Fruit fly (Drosophila melanogaster): ENCODE results near the gene Cpr78Cb.

Gene Cpr78Cb

DNA sequence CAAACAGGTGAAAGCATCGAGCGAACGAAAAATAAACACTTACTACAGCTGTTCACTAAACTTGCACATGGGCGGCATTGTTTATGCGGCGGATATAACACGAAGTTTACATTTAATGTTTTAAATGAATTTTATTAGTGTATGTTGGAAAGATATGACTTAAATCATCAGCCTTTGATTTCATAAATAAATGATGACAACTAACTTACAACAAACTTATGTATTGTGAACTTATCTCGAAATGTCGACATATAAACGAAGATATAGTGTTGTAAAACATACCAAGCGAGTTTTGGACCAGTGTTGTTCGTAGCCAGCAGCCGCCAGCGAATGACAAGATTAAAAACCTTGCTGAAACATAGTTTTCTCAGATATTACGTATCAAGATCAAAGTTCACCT is 10.1 kb downstream of the Cpr78Cb start, which contains the start of the genes CG11309 and CG7632:
Gene CG11309, minus strand, starts transcription at position 259 of the 400 bp plus-strand sequence.
Gene CG7632, plus strand, starts transcription at position 298 of the 400 bp plus-strand sequence.
- TF ChIP-seq CG32264 (GFP tag; optimal IDR thresholded peaks at IDR 0.05) (peak; percentile 98), Hr83 (GFP tag; optimal IDR thresholded peaks at IDR 0.05; ENCODE audit: poor library complexity, severe bottlenecking) (peak; percentile 98), CG9705 (GFP tag; optimal IDR thresholded peaks at IDR 0.05) (peak; percentile 100), h (GFP tag; optimal IDR thresholded peaks at IDR 0.05) (peak; percentile 100), dl (GFP tag; optimal IDR thresholded peaks at IDR 0.05; ENCODE audit: insufficient read depth in 1 of 2, partially characterized antibody in 2 of 2) (no peak), Mio (GFP tag; optimal IDR thresholded peaks at IDR 0.05) (peak; percentile 94), HLH106 (tag; optimal IDR thresholded peaks at IDR 0.05) (peak; percentile 100), Jra (GFP tag; optimal IDR thresholded peaks at IDR 0.05) (peak; percentile 98), Vsx2 (GFP tag; optimal IDR thresholded peaks at IDR 0.05; ENCODE audit: partially characterized antibody) (no peak), Hnf4 (GFP tag; optimal IDR thresholded peaks at IDR 0.05) (peak; percentile 99), GATAd (GFP tag; optimal IDR thresholded peaks at IDR 0.05) (peak; percentile 97), Abd-B (GFP tag; optimal IDR thresholded peaks at IDR 0.05) (no peak), sage (GFP tag; optimal IDR thresholded peaks at IDR 0.05) (peak; percentile 99), usp (GFP tag; optimal IDR thresholded peaks at IDR 0.05) (no peak), N (GFP tag; optimal IDR thresholded peaks at IDR 0.05) (no peak), Hr78 (GFP tag; optimal IDR thresholded peaks at IDR 0.05) (no peak), sv (GFP tag; optimal IDR thresholded peaks at IDR 0.05) (peak; percentile 98), tai (GFP tag; optimal IDR thresholded peaks at IDR 0.05) (peak; percentile 98), Dfd (GFP tag; optimal IDR thresholded peaks at IDR 0.05) (peak; percentile 52), ey (GFP tag; optimal IDR thresholded peaks at IDR 0.05) (peak; percentile 99), br (GFP tag; optimal IDR thresholded peaks at IDR 0.05) (peak; percentile 100), Dif (GFP tag; optimal IDR thresholded peaks at IDR 0.05; ENCODE audit: partially characterized antibody) (no peak), CrebA (GFP tag; optimal IDR thresholded peaks at IDR 0.05; ENCODE audit: borderline replicate concordance) (peak; percentile 97), OdsH (GFP tag; optimal IDR thresholded peaks at IDR 0.05) (peak; percentile 100), dmrt93B (GFP tag; optimal IDR thresholded peaks at IDR 0.05) (peak; percentile 98), rgr (GFP tag; optimal IDR thresholded peaks at IDR 0.05) (peak; percentile 100), lola (GFP tag; optimal IDR thresholded peaks at IDR 0.05) (no peak), Myc (optimal IDR thresholded peaks at IDR 0.05) (peak; percentile 41), foxo (GFP tag; optimal IDR thresholded peaks at IDR 0.05) (peak; percentile 98 to 100), Sp1 (GFP tag; optimal IDR thresholded peaks at IDR 0.05) (peak; percentile 100), woc (GFP tag; optimal IDR thresholded peaks at IDR 0.05) (peak; percentile 99), pan (optimal IDR thresholded peaks at IDR 0.05) (no peak), Rel (GFP tag; optimal IDR thresholded peaks at IDR 0.05) (peak; percentile 99), Rel (tag; optimal IDR thresholded peaks at IDR 0.05) (peak; percentile 98), brk (GFP tag; optimal IDR thresholded peaks at IDR 0.05) (peak; percentile 99), psq (GFP tag; optimal IDR thresholded peaks at IDR 0.05) (peak; percentile 98), fru (GFP tag; optimal IDR thresholded peaks at IDR 0.05) (peak; percentile 99), dsf (GFP tag; optimal IDR thresholded peaks at IDR 0.05; ENCODE audit: borderline replicate concordance) (peak; percentile 97), jim (GFP tag; optimal IDR thresholded peaks at IDR 0.05) (no peak)

- peak; percentile 20 for TF ChIP-seq h (GFP tag; optimal IDR thresholded peaks at IDR 0.05)
- peak; percentile 38 for TF ChIP-seq Hr83 (GFP tag; optimal IDR thresholded peaks at IDR 0.05; ENCODE audit: poor library complexity, severe bottlenecking)
- no peak for TF ChIP-seq Dfd (GFP tag; optimal IDR thresholded peaks at IDR 0.05)
- no peak for TF ChIP-seq pan (optimal IDR thresholded peaks at IDR 0.05)
- peak; percentile 6 for TF ChIP-seq Myc (optimal IDR thresholded peaks at IDR 0.05)
- no peak for TF ChIP-seq lola (GFP tag; optimal IDR thresholded peaks at IDR 0.05)
- TF ChIP-seq Rel (GFP tag; optimal IDR thresholded peaks at IDR 0.05), result no peak
- TF ChIP-seq Rel (tag; optimal IDR thresholded peaks at IDR 0.05), result no peak
- peak; percentile 44 for TF ChIP-seq Vsx2 (GFP tag; optimal IDR thresholded peaks at IDR 0.05; ENCODE audit: partially characterized antibody)
- TF ChIP-seq dsf (GFP tag; optimal IDR thresholded peaks at IDR 0.05; ENCODE audit: borderline replicate concordance), result no peak
- no peak for TF ChIP-seq woc (GFP tag; optimal IDR thresholded peaks at IDR 0.05)
- TF ChIP-seq N (GFP tag; optimal IDR thresholded peaks at IDR 0.05), result peak; percentile 37
- peak; percentile 22 for TF ChIP-seq HLH106 (tag; optimal IDR thresholded peaks at IDR 0.05)
These were observed 23.3 kb downstream of the Cpr78Cb start, which contains the start of gene Pc for dm6 chr3L:21317416-21318259. Pc (minus strand) TSS chr3L:21318020.

Data from whole organism, wandering third instar larva.